Worm (Caenorhabditis elegans) whole organism, L3 larva: ENCODE data around the gene gpd-2.

Source experiments
- R02D3.7 ChIP-seq: fragments of 150-350 bp; optimal IDR thresholded peaks from 2 replicates; lab custom pipeline; 2014; ENCODE audit warnings: missing biosample characterization, missing genetic modification characterization
- aly-2 ChIP-seq: fragments of 150-350 bp; optimal IDR thresholded peaks from 2 replicates; lab custom pipeline; 2014; ENCODE audit warnings: missing biosample characterization, missing genetic modification characterization
- ama-1 ChIP-seq: fragments of 150-350 bp; optimal IDR thresholded peaks from 2 replicates; lab custom pipeline; 2018
- ceh-28 ChIP-seq: fragments of 150-350 bp; optimal IDR thresholded peaks from 2 replicates; lab custom pipeline; 2014; ENCODE audit warnings: missing biosample characterization, missing genetic modification reagents, missing genetic modification characterization
- ceh-82 ChIP-seq: fragments of 150-350 bp; optimal IDR thresholded peaks from 2 replicates; lab custom pipeline; 2014; ENCODE audit warnings: missing biosample characterization, missing genetic modification characterization
- egl-27 ChIP-seq: sonication (generic microtip); optimal IDR thresholded peaks from 4 replicates; lab custom pipeline; 2017; ENCODE audit warnings: missing biosample characterization, missing genetic modification reagents, missing genetic modification characterization
- egl-5 ChIP-seq: fragments of 150-350 bp; optimal IDR thresholded peaks from 2 replicates; lab custom pipeline; 2017; ENCODE audit warnings: missing biosample characterization, missing genetic modification reagents, missing genetic modification characterization, inconsistent platforms
- elt-2 ChIP-seq: sonication (generic microtip); optimal IDR thresholded peaks from 2 replicates; lab custom pipeline; 2016; ENCODE audit warnings: missing genetic modification reagents, mild to moderate bottlenecking, missing genetic modification characterization, missing compliant biosample characterization
- elt-3 ChIP-seq, 3 experiments: fragments of 150-350 bp in 1 of 3; sonication (generic microtip) in 2 of 3; optimal IDR thresholded peaks; 2 replicates in 2 of 3; 4 replicates in 1 of 3; lab custom pipeline; 2014 to 2017; ENCODE audit warnings: missing biosample characterization in 3 of 3, missing genetic modification characterization in 3 of 3
- fkh-10 ChIP-seq: sonication (generic microtip); optimal IDR thresholded peaks from 2 replicates; lab custom pipeline; 2017; ENCODE audit warnings: missing biosample characterization, missing genetic modification reagents, missing genetic modification characterization
- hmg-11 ChIP-seq: sonication (generic microtip); optimal IDR thresholded peaks from 2 replicates; lab custom pipeline; 2016; ENCODE audit warnings: missing genetic modification characterization, missing compliant biosample characterization
- jun-1 ChIP-seq: fragments of 150-350 bp; optimal IDR thresholded peaks from 2 replicates; lab custom pipeline; 2014; ENCODE audit warnings: missing biosample characterization, missing genetic modification reagents, missing genetic modification characterization
- lin-15B ChIP-seq: fragments of 150-350 bp; optimal IDR thresholded peaks from 2 replicates; lab custom pipeline; 2014; ENCODE audit warnings: missing biosample characterization, missing genetic modification characterization
- lin-39 ChIP-seq: fragments of 150-350 bp; optimal IDR thresholded peaks from 2 replicates; lab custom pipeline; 2018; ENCODE audit warnings: missing biosample characterization, missing genetic modification reagents, missing genetic modification characterization
- lsy-12 ChIP-seq: sonication (generic microtip); optimal IDR thresholded peaks from 2 replicates; lab custom pipeline; 2016; ENCODE audit warnings: mild to moderate bottlenecking, missing genetic modification characterization, missing compliant biosample characterization
- nfya-1 ChIP-seq: sonication (generic microtip); optimal IDR thresholded peaks from 2 replicates; lab custom pipeline; 2017; ENCODE audit warnings: missing genetic modification characterization, mild to moderate bottlenecking, missing compliant biosample characterization, antibody characterized with exemption, moderate library complexity; ENCODE audit not compliant: insufficient read depth
- nhr-12 ChIP-seq: fragments of 150-350 bp; optimal IDR thresholded peaks from 2 replicates; lab custom pipeline; 2014; ENCODE audit warnings: missing biosample characterization, missing genetic modification characterization
- nhr-23 ChIP-seq: fragments of 150-350 bp; optimal IDR thresholded peaks from 2 replicates; lab custom pipeline; 2014; ENCODE audit warnings: missing biosample characterization, missing genetic modification reagents, missing genetic modification characterization
- nhr-237 ChIP-seq: fragments of 150-350 bp; optimal IDR thresholded peaks from 2 replicates; lab custom pipeline; 2014; ENCODE audit warnings: missing biosample characterization, missing genetic modification characterization
- nhr-25 ChIP-seq: sonication (generic microtip); optimal IDR thresholded peaks from 2 replicates; lab custom pipeline; 2017; ENCODE audit warnings: missing biosample characterization, missing genetic modification characterization
- nhr-43 ChIP-seq: sonication (generic microtip); optimal IDR thresholded peaks from 2 replicates; lab custom pipeline; 2016; ENCODE audit warnings: mild to moderate bottlenecking, missing genetic modification characterization, missing compliant biosample characterization; ENCODE audit not compliant: poor library complexity, severe bottlenecking
- nhr-67 ChIP-seq: fragments of 150-350 bp; optimal IDR thresholded peaks from 2 replicates; lab custom pipeline; 2014; ENCODE audit warnings: missing biosample characterization, missing genetic modification characterization
- nhr-76 ChIP-seq: fragments of 150-350 bp; sonication (generic microtip); optimal IDR thresholded peaks from 5 replicates; lab custom pipeline; 2014; ENCODE audit warnings: missing biosample characterization, missing genetic modification characterization
- nhr-77 ChIP-seq: fragments of 150-350 bp; optimal IDR thresholded peaks from 2 replicates; lab custom pipeline; 2014; ENCODE audit warnings: missing biosample characterization, missing genetic modification characterization
- pha-4 ChIP-seq: fragments of 150-350 bp; optimal IDR thresholded peaks from 2 replicates; lab custom pipeline; 2014; ENCODE audit warnings: missing biosample characterization, missing genetic modification reagents, missing genetic modification characterization
- pqm-1 ChIP-seq: fragments of 150-350 bp; optimal IDR thresholded peaks from 2 replicates; lab custom pipeline; 2017; ENCODE audit warnings: missing biosample characterization, missing genetic modification characterization, inconsistent platforms
- skn-1 ChIP-seq: fragments of 150-350 bp; optimal IDR thresholded peaks from 2 replicates; lab custom pipeline; 2014; ENCODE audit warnings: missing biosample characterization, missing genetic modification characterization
- snpc-4 ChIP-seq: fragments of 150-350 bp; optimal IDR thresholded peaks from 2 replicates; lab custom pipeline; 2014; ENCODE audit warnings: missing biosample characterization, missing genetic modification characterization
- tbx-2 ChIP-seq: sonication (generic microtip); optimal IDR thresholded peaks from 2 replicates; lab custom pipeline; 2016; ENCODE audit warnings: mild to moderate bottlenecking, missing genetic modification characterization, missing compliant biosample characterization
- unc-39 ChIP-seq: sonication (generic microtip); optimal IDR thresholded peaks from 4 replicates; lab custom pipeline; 2017; ENCODE audit warnings: missing biosample characterization, missing genetic modification characterization
- zag-1 ChIP-seq: fragments of 150-350 bp; optimal IDR thresholded peaks from 2 replicates; lab custom pipeline; 2014; ENCODE audit warnings: missing biosample characterization, missing genetic modification characterization

Gene gpd-2

ce11 chrX:3111687-3112086 is 2.8 kb downstream of the gpd-2 start:
- TF ChIP-seq nfya-1 (tag; lab: Kevin White, UChicago) (peak; percentile 42), nhr-43 (tag; lab: Kevin White, UChicago) (peak; percentile 52), nhr-67 (no peak), pha-4 (tag; lab: Kevin White, UChicago) (peak; percentile 86), zag-1 (tag; lab: Kevin White, UChicago) (no peak), ama-1 (lab: Kevin White, UChicago) (peak; percentile 95), elt-2 (tag; lab: Kevin White, UChicago) (peak; percentile 32), nhr-12 (tag; lab: Kevin White, UChicago) (no peak), lsy-12 (tag; lab: Kevin White, UChicago) (peak; percentile 42), nhr-25 (peak; percentile 74)

- TF ChIP-seq ama-1 (lab: Kevin White, UChicago) (peak; percentile 47), hmg-11 (peak; percentile 33), egl-27 (tag; lab: Kevin White, UChicago) (no peak), snpc-4 (tag; lab: Kevin White, UChicago) (peak; percentile 8), jun-1 (tag; lab: Kevin White, UChicago) (no peak), nhr-43 (tag; lab: Kevin White, UChicago) (peak; percentile 19), R02D3.7 (tag; lab: Kevin White, UChicago) (no peak), nfya-1 (tag; lab: Kevin White, UChicago) (peak; percentile 54), lin-39 (tag; lab: Kevin White, UChicago) (peak; percentile 4), tbx-2 (no peak), fkh-10 (GFP tag; lab: Kevin White, UChicago) (peak; percentile 64)
Observed at ce11 chrX:3111066-3111465, 3.4 kb downstream of the gpd-2 start.

DNA sequence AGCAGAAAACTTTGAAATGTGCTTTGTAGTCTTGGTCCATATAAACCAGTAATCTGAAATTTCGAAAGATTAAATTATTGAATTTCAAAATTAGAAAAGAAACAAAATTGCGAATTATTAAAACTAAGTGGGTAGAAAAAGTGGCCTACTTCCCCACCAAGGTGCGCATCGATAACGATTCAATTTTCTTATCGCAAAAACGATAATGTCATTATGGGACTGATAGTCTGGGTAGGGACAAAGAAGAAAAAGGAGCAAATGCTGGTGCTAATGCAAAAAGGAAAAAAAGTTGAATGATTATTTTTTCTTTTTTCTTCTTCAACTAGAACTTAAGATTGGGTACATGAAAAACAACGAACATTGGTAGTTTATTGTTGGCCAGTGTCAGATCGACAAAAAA is 3.9 kb downstream of the gpd-2 start, which contains the start of gene gpcp-1:
gpcp-1 (minus strand) TSS at position 53 of the 400 bp plus-strand sequence.
- TF ChIP-seq nhr-76 (no peak), pha-4 (tag; lab: Kevin White, UChicago) (peak; percentile 20), pqm-1 (tag; lab: Kevin White, UChicago) (peak; percentile 61), elt-2 (tag; lab: Kevin White, UChicago) (peak; percentile 91)
- TF ChIP-seq, all 47 proteins: peak for 3

DNA sequence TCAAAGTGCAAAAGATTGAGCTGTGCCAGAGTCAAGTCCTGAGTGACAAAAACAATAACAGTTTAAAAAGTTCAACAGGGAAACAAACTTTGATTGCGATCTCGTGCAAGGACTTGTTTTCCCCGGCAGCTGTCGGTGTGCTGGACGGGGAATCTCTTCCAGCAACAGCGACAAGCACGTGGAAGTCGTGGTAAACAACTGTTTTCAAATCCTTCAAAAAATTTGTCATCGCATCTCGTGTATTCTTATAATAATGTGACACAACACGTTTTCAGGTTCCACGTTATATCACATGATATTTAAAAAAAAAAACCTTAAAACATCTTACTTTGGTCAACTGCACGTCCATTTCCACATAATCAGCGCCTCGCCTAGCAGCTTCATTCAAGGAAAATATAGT is 5.9 kb downstream of the gpd-2 start:
- TF ChIP-seq nfya-1 (tag; lab: Kevin White, UChicago), result peak; percentile 9
- no peak for TF ChIP-seq unc-39 (tag; lab: Kevin White, UChicago)

DNA sequence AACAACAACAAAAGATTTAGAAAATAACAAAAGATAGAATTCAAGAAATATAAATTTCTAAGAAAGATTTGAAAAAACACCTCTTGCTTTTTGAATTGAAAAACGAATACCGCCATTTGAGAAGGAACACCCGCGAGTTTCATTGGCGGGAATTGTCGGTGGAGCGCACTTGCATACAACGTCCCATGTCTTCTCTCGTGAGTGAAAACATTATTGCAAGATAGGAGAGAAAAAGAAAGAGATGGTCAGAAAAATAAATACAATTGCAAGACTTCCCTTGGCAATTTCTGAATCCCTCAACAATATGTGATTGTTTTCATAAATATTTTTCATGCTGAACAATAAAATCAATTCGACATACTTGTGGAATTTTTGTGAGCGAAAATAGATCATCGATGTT is 8.4 kb downstream of the gpd-2 start, which contains the start of gene K10B3.5:
K10B3.5 (minus strand) TSS at position 343 of the 400 bp plus-strand sequence.
- TF ChIP-seq nhr-25 (peak; percentile 81), nhr-23 (peak; percentile 54), aly-2 (tag; lab: Kevin White, UChicago) (no peak), snpc-4 (tag; lab: Kevin White, UChicago) (peak; percentile 78), nfya-1 (tag; lab: Kevin White, UChicago) (peak; percentile 73), nhr-12 (tag; lab: Kevin White, UChicago) (no peak), ama-1 (lab: Kevin White, UChicago) (peak; percentile 33), elt-2 (tag; lab: Kevin White, UChicago) (peak; percentile 50), egl-5 (tag; lab: Kevin White, UChicago) (peak; percentile 73), jun-1 (tag; lab: Kevin White, UChicago) (no peak), pha-4 (tag; lab: Kevin White, UChicago) (peak; percentile 87), elt-3 (tag; optimal IDR thresholded peaks at IDR 0.05; lab: Kevin White, UChicago) (no peak), pqm-1 (tag; lab: Kevin White, UChicago) (peak; percentile 11), unc-39 (tag; lab: Kevin White, UChicago) (no peak), nhr-43 (tag; lab: Kevin White, UChicago) (peak; percentile 46), lin-39 (tag; lab: Kevin White, UChicago) (peak; percentile 77), skn-1 (tag; lab: Kevin White, UChicago) (peak; percentile 4), lin-15B (peak; percentile 47), hmg-11 (peak; percentile 65)

- TF ChIP-seq ceh-28 (tag; lab: Kevin White, UChicago) (peak; percentile 21), nhr-237 (tag; lab: Kevin White, UChicago) (no peak), lin-39 (tag; lab: Kevin White, UChicago) (peak; percentile 67), elt-2 (tag; lab: Kevin White, UChicago) (peak; percentile 28), ceh-82 (tag; lab: Kevin White, UChicago) (no peak), hmg-11 (peak; percentile 48), snpc-4 (tag; lab: Kevin White, UChicago) (peak; percentile 1), egl-5 (tag; lab: Kevin White, UChicago) (peak; percentile 7), nfya-1 (tag; lab: Kevin White, UChicago) (peak; percentile 63), nhr-77 (tag; lab: Kevin White, UChicago) (no peak)
Observed at ce11 chrX:3102817-3103216, 11.7 kb downstream of the gpd-2 start.
